Fruit fly (Drosophila melanogaster) whole organism, embryonic: ENCODE results near the gene Nepl12.

Experiments used
- BEAF-32 ChIP-seq: fragments of 200-800 bp; sonication (Bioruptor generic); optimal IDR thresholded peaks from 3 replicates; lab custom pipeline; 2017; ENCODE audit warnings: missing biosample characterization, missing genetic modification characterization, mild to moderate bottlenecking, moderate library complexity, missing genetic modification reagents
- CG12104 ChIP-seq: fragments of 200-800 bp; sonication (Bioruptor generic); optimal IDR thresholded peaks from 3 replicates; lab custom pipeline; 2016; ENCODE audit warnings: missing biosample characterization, missing genetic modification characterization
- CG12659 ChIP-seq: fragments of 200-800 bp; sonication (Bioruptor generic); optimal IDR thresholded peaks from 3 replicates; lab custom pipeline; 2017; ENCODE audit warnings: mild to moderate bottlenecking, missing biosample characterization, missing genetic modification reagents, missing genetic modification characterization
- CG13624 ChIP-seq: fragments of 200-800 bp; sonication (Bioruptor generic); optimal IDR thresholded peaks from 2 replicates; lab custom pipeline; 2016; ENCODE audit warnings: missing biosample characterization, missing genetic modification characterization
- CG15269 ChIP-seq: fragments of 200-800 bp; sonication (Bioruptor generic); optimal IDR thresholded peaks from 2 replicates; lab custom pipeline; 2018; ENCODE audit warnings: missing biosample characterization, mild to moderate bottlenecking, missing genetic modification characterization, moderate library complexity
- CG15479 ChIP-seq: fragments of 200-800 bp; sonication (Bioruptor generic); optimal IDR thresholded peaks from 3 replicates; lab custom pipeline; 2019; ENCODE audit warnings: missing biosample characterization, mild to moderate bottlenecking, missing genetic modification characterization, moderate library complexity
- CG16813 ChIP-seq: fragments of 200-800 bp; sonication (Bioruptor generic); IDR thresholded peaks from 3 replicates; pipeline ENCODE4 v1.3.6; 2022; ENCODE audit warnings: missing biosample characterization, missing genetic modification characterization; ENCODE audit not compliant: partially characterized antibody
- CG16863 ChIP-seq: fragments of 200-800 bp; sonication (Bioruptor generic); optimal IDR thresholded peaks from 3 replicates; lab custom pipeline; 2016; ENCODE audit warnings: missing biosample characterization, missing genetic modification characterization
- CG17829 ChIP-seq: fragments of 200-800 bp; optimal IDR thresholded peaks from 2 replicates; lab custom pipeline; 2019; ENCODE audit warnings: missing biosample characterization, mild to moderate bottlenecking, missing genetic modification characterization, moderate library complexity
- CG30020 ChIP-seq: fragments of 200-800 bp; optimal IDR thresholded peaks from 2 replicates; lab custom pipeline; 2019; ENCODE audit warnings: missing biosample characterization, mild to moderate bottlenecking, missing genetic modification characterization, moderate library complexity
- CG6791 ChIP-seq: fragments of 200-800 bp; sonication (Bioruptor generic); IDR thresholded peaks from 3 replicates; pipeline ENCODE4 v1.3.6; 2022; ENCODE audit warnings: missing biosample characterization, missing genetic modification characterization; ENCODE audit not compliant: partially characterized antibody
- CG8478 ChIP-seq: fragments of >200 bp; optimal IDR thresholded peaks from 2 replicates; lab custom pipeline; 2018
- CTCF ChIP-seq: fragments of 200-800 bp; sonication (Bioruptor generic); optimal IDR thresholded peaks from 2 replicates; lab custom pipeline; 2017; ENCODE audit warnings: missing biosample characterization, mild to moderate bottlenecking, missing genetic modification characterization, moderate library complexity
- Dll ChIP-seq: fragments of 200-800 bp; sonication (Bioruptor generic); IDR thresholded peaks from 4 replicates; pipeline ENCODE4 v1.3.6; 2022; ENCODE audit warnings: missing biosample characterization, missing genetic modification characterization; ENCODE audit not compliant: partially characterized antibody
- Dp ChIP-seq: fragments of 200-800 bp; sonication (Bioruptor generic); optimal IDR thresholded peaks from 2 replicates; lab custom pipeline; 2018; ENCODE audit warnings: missing biosample characterization, mild to moderate bottlenecking, missing genetic modification characterization, moderate library complexity
- Dref ChIP-seq: fragments of 200-800 bp; sonication (Bioruptor generic); IDR thresholded peaks from 2 replicates; pipeline ENCODE4 v1.3.6; 2022; ENCODE audit warnings: missing biosample characterization, missing genetic modification characterization
- Fer3 ChIP-seq: fragments of 200-800 bp; sonication (Bioruptor generic); optimal IDR thresholded peaks from 2 replicates; lab custom pipeline; 2018; ENCODE audit warnings: missing biosample characterization, mild to moderate bottlenecking, missing genetic modification characterization, moderate library complexity
- GATAe ChIP-seq: fragments of 200-800 bp; sonication (Bioruptor generic); conservative IDR thresholded peaks from 2 replicates; pipeline ENCODE4 v1.3.6; 2022; ENCODE audit warnings: missing biosample characterization, missing genetic modification characterization
- HLH4C ChIP-seq: fragments of 200-800 bp; sonication (Bioruptor generic); IDR thresholded peaks from 3 replicates; pipeline ENCODE4 v1.3.6; 2022; ENCODE audit warnings: missing biosample characterization, missing genetic modification characterization; ENCODE audit not compliant: partially characterized antibody
- Hmx ChIP-seq: fragments of 200-800 bp; sonication (Bioruptor generic); optimal IDR thresholded peaks from 2 replicates; lab custom pipeline; 2016; ENCODE audit warnings: missing biosample characterization, missing genetic modification characterization
- MESR4 ChIP-seq: fragments of 200-800 bp; sonication (Bioruptor generic); optimal IDR thresholded peaks from 2 replicates; lab custom pipeline; 2018; ENCODE audit warnings: missing biosample characterization, mild to moderate bottlenecking, missing genetic modification characterization, moderate library complexity
- Med ChIP-seq: fragments of 200-800 bp; sonication (Bioruptor generic); peaks from one replicate; lab custom pipeline; 2016; ENCODE audit warnings: missing biosample characterization, missing genetic modification characterization, mild to moderate bottlenecking, inconsistent platforms, moderate library complexity
- Meics ChIP-seq: fragments of 200-800 bp; sonication (Bioruptor generic); optimal IDR thresholded peaks from 2 replicates; lab custom pipeline; 2017; ENCODE audit warnings: missing biosample characterization, mild to moderate bottlenecking, missing genetic modification characterization
- Nf-YA ChIP-seq: fragments of 200-800 bp; sonication (Bioruptor generic); IDR thresholded peaks from 2 replicates; pipeline ENCODE4 v1.3.6; 2022; ENCODE audit warnings: missing biosample characterization, missing genetic modification characterization
- Opbp ChIP-seq: fragments of 200-800 bp; sonication (Bioruptor generic); IDR thresholded peaks from 3 replicates; pipeline ENCODE4 v1.3.6; 2022; ENCODE audit warnings: missing biosample characterization, missing genetic modification characterization; ENCODE audit not compliant: partially characterized antibody
- Sry-δ ChIP-seq: fragments of 200-800 bp; sonication (Bioruptor generic); optimal IDR thresholded peaks from 2 replicates; lab custom pipeline; 2016; ENCODE audit warnings: missing biosample characterization, missing genetic modification characterization
- Xbp1 ChIP-seq: fragments of 200-800 bp; sonication (Bioruptor generic); optimal IDR thresholded peaks from 3 replicates; lab custom pipeline; 2016; ENCODE audit warnings: missing biosample characterization, mild to moderate bottlenecking, missing genetic modification characterization
- bbx ChIP-seq: fragments of 200-800 bp; sonication (Bioruptor generic); IDR thresholded peaks from 2 replicates; pipeline ENCODE4 v1.3.6; 2022; ENCODE audit warnings: missing biosample characterization, missing genetic modification characterization; ENCODE audit not compliant: partially characterized antibody
- chinmo ChIP-seq: fragments of 200-800 bp; sonication (Bioruptor generic); IDR thresholded peaks from 4 replicates; pipeline ENCODE4 v1.3.6; 2022; ENCODE audit warnings: missing biosample characterization, missing genetic modification characterization; ENCODE audit not compliant: partially characterized antibody
- dmrt99B ChIP-seq: fragments of 200-800 bp; sonication (Bioruptor generic); optimal IDR thresholded peaks from 2 replicates; lab custom pipeline; 2018; ENCODE audit warnings: missing biosample characterization, mild to moderate bottlenecking, missing genetic modification characterization, moderate library complexity
- dpn ChIP-seq, 2 experiments: fragments of 200-800 bp; sonication (Bioruptor generic); optimal IDR thresholded peaks; 3 replicates each; lab custom pipeline; 2016; ENCODE audit warnings: missing biosample characterization in 2 of 2, missing genetic modification characterization in 2 of 2
- exex ChIP-seq: fragments of 200-800 bp; sonication (Bioruptor generic); optimal IDR thresholded peaks from 4 replicates; lab custom pipeline; 2018; ENCODE audit warnings: missing biosample characterization, mild to moderate bottlenecking, missing genetic modification characterization, moderate library complexity
- hkb ChIP-seq, 2 experiments: fragments of 200-800 bp in 1 of 2; fragments of >200 bp in 1 of 2; sonication (Bioruptor generic) in 1 of 2; IDR thresholded peaks in 1 of 2; optimal IDR thresholded peaks in 1 of 2; 2 replicates each; pipeline versions ENCODE4 v1.3.6 to Lab custom; 2017 to 2022; ENCODE audit warnings: missing biosample characterization in 1 of 2, missing genetic modification characterization in 1 of 2
- insv ChIP-seq, 2 experiments: fragments of 200-800 bp; sonication (Bioruptor generic); optimal IDR thresholded peaks; 3 replicates each; lab custom pipeline; 2016 to 2018; ENCODE audit warnings: missing biosample characterization in 2 of 2, missing genetic modification characterization in 2 of 2
- inv ChIP-seq: fragments of 200-800 bp; sonication (Bioruptor generic); IDR thresholded peaks from 2 replicates; pipeline ENCODE4 v1.3.6; 2022; ENCODE audit warnings: missing biosample characterization, missing genetic modification characterization; ENCODE audit not compliant: partially characterized antibody
- knrl ChIP-seq: fragments of 200-800 bp; sonication (Bioruptor generic); IDR thresholded peaks from 3 replicates; pipeline ENCODE4 v1.3.6; 2022; ENCODE audit warnings: missing biosample characterization, missing genetic modification characterization; ENCODE audit not compliant: partially characterized antibody
- maf-S ChIP-seq: fragments of 200-800 bp; sonication (Bioruptor generic); optimal IDR thresholded peaks from 2 replicates; lab custom pipeline; 2016; ENCODE audit warnings: missing biosample characterization, missing genetic modification characterization
- mld ChIP-seq: fragments of 200-800 bp; sonication (Bioruptor generic); IDR thresholded peaks from 3 replicates; pipeline ENCODE4 v1.3.6; 2022; ENCODE audit warnings: missing biosample characterization, missing genetic modification characterization; ENCODE audit not compliant: partially characterized antibody
- nerfin-1 ChIP-seq: fragments of 200-800 bp; sonication (Bioruptor generic); optimal IDR thresholded peaks from 3 replicates; lab custom pipeline; 2019; ENCODE audit warnings: missing biosample characterization, mild to moderate bottlenecking, missing genetic modification characterization, moderate library complexity
- nerfin-2 ChIP-seq: fragments of 200-800 bp; sonication (Bioruptor generic); IDR thresholded peaks from 2 replicates; pipeline ENCODE4 v1.3.6; 2022; ENCODE audit warnings: missing biosample characterization, missing genetic modification characterization; ENCODE audit not compliant: partially characterized antibody
- phol ChIP-seq: fragments of 200-800 bp; sonication (Bioruptor generic); optimal IDR thresholded peaks from 3 replicates; lab custom pipeline; 2018; ENCODE audit warnings: missing biosample characterization, mild to moderate bottlenecking, missing genetic modification characterization, moderate library complexity
- pita ChIP-seq: fragments of 200-800 bp; sonication (Bioruptor generic); optimal IDR thresholded peaks from 2 replicates; lab custom pipeline; 2017; ENCODE audit warnings: missing biosample characterization, mild to moderate bottlenecking, missing genetic modification characterization
- row ChIP-seq: fragments of 200-800 bp; sonication (Bioruptor generic); IDR thresholded peaks from 3 replicates; pipeline ENCODE4 v1.3.6; 2022; ENCODE audit warnings: missing biosample characterization, missing genetic modification characterization
- so ChIP-seq: fragments of 200-800 bp; sonication (Bioruptor generic); IDR thresholded peaks from 3 replicates; pipeline ENCODE4 v1.3.6; 2022; ENCODE audit warnings: missing biosample characterization, missing genetic modification characterization
- tna ChIP-seq: fragments of 200-800 bp; sonication (Bioruptor generic); IDR thresholded peaks from 2 replicates; pipeline ENCODE4 v1.3.6; 2022; ENCODE audit warnings: missing biosample characterization, missing genetic modification characterization; ENCODE audit not compliant: partially characterized antibody
- vnd ChIP-seq: fragments of 200-800 bp; sonication (Bioruptor generic); IDR thresholded peaks from 3 replicates; pipeline ENCODE4 v1.3.6; 2022; ENCODE audit warnings: missing biosample characterization, missing genetic modification characterization; ENCODE audit not compliant: partially characterized antibody

Nepl12 gene

dm6 chr3R:9725121-9725956 lies 50.0 kb downstream of the Nepl12 start, which contains the start of gene hyd (continued):
- TF ChIP-seq BEAF-32 (GFP tag; lab: Kevin White, UChicago) (peak; percentile 92), Meics (no peak), phol (tag; lab: Kevin White, UChicago) (peak; percentile 42), Fer3 (tag; lab: Kevin White, UChicago) (no peak), GATAe (no peak), HLH4C (GFP tag; lab: Robert Waterston, UW) (peak; percentile 84), row (peak; percentile 48; the same call in 2 of the 3 replicates), CG8478 (lab: Kevin White, UChicago) (peak; percentile 84), tna (GFP tag; lab: Robert Waterston, UW) (peak; percentile 77), Sry-δ (GFP tag; lab: Kevin White, UChicago) (peak; percentile 91), MESR4 (GFP tag; lab: Kevin White, UChicago) (peak; percentile 92), CG12104 (GFP tag; lab: Kevin White, UChicago) (no peak), Dref (GFP tag; lab: Robert Waterston, UW) (peak; percentile 89), inv (GFP tag; lab: Robert Waterston, UW) (peak; percentile 79), knrl (peak; percentile 84), CG13624 (GFP tag; lab: Kevin White, UChicago) (peak; percentile 19), CG12659 (GFP tag; lab: Kevin White, UChicago) (peak; percentile 77), CTCF (GFP tag; lab: Kevin White, UChicago) (peak; percentile 34), Hmx (no peak), Xbp1 (GFP tag; lab: Kevin White, UChicago) (peak; percentile 15), so (no peak), mld (GFP tag; lab: Robert Waterston, UW) (peak; percentile 35; the same call in 2 of the 3 replicates), vnd (GFP tag; lab: Robert Waterston, UW) (peak; percentile 67; the same call in 2 of the 3 replicates), maf-S (GFP tag; lab: Kevin White, UChicago) (no peak), CG6791 (GFP tag; lab: Robert Waterston, UW) (peak; percentile 88), Dp (GFP tag; lab: Kevin White, UChicago) (peak; percentile 57), Opbp (GFP tag; lab: Robert Waterston, UW) (peak; percentile 87), Nf-YA (peak; percentile 33; the same call in 1 of the 2 replicates), CG30020 (tag; lab: Kevin White, UChicago) (peak; percentile 51), CG16813 (GFP tag; lab: Robert Waterston, UW) (peak; percentile 87), chinmo (GFP tag; lab: Robert Waterston, UW) (peak; percentile 72; the same call in 1 of the 4 replicates), dpn (GFP tag; optimal IDR thresholded peaks at IDR 0.05; lab: Kevin White, UChicago) (no peak), Med (GFP tag; lab: Kevin White, UChicago) (peak; percentile 77), nerfin-2 (GFP tag; lab: Robert Waterston, UW) (peak; percentile 61; the same call in 1 of the 2 replicates), CG17829 (peak; percentile 53), CG15479 (peak; percentile 56), dmrt99B (no peak), CG15269 (tag; lab: Kevin White, UChicago) (no peak), bbx (GFP tag; lab: Robert Waterston, UW) (peak; percentile 82), hkb (optimal IDR thresholded peaks at IDR 0.05; lab: Kevin White, UChicago) (no peak), hkb (GFP tag; IDR thresholded peaks at IDR 0.05; lab: Robert Waterston, UW) (peak; percentile 6; the same call in 1 of the 2 replicates), exex (no peak), nerfin-1 (tag; lab: Kevin White, UChicago) (peak; percentile 89), Dll (GFP tag; lab: Robert Waterston, UW) (peak; percentile 92), pita (GFP tag; lab: Kevin White, UChicago) (peak; percentile 29), CG16863 (peak; percentile 24), insv (GFP tag; optimal IDR thresholded peaks at IDR 0.05; lab: Kevin White, UChicago) (peak in 1 of 2 experiments; percentile 14)
